Worm (Caenorhabditis elegans) whole organism, L3 larva: ENCODE data around the gene ceh-13.

Experiments
- elt-2 ChIP-seq: sonication (generic microtip); optimal IDR thresholded peaks from 2 replicates; lab custom pipeline; 2016; ENCODE audit warnings: missing genetic modification reagents, mild to moderate bottlenecking, missing genetic modification characterization, missing compliant biosample characterization
- fkh-10 ChIP-seq: sonication (generic microtip); optimal IDR thresholded peaks from 2 replicates; lab custom pipeline; 2017; ENCODE audit warnings: missing biosample characterization, missing genetic modification reagents, missing genetic modification characterization
- pha-4 ChIP-seq: fragments of 150-350 bp; optimal IDR thresholded peaks from 2 replicates; lab custom pipeline; 2014; ENCODE audit warnings: missing biosample characterization, missing genetic modification reagents, missing genetic modification characterization
- sea-2 ChIP-seq: fragments of 150-350 bp; sonication (generic microtip); optimal IDR thresholded peaks from 4 replicates; lab custom pipeline; 2014; ENCODE audit warnings: missing biosample characterization, missing genetic modification reagents, missing genetic modification characterization
- skn-1 ChIP-seq: fragments of 150-350 bp; optimal IDR thresholded peaks from 2 replicates; lab custom pipeline; 2014; ENCODE audit warnings: missing biosample characterization, missing genetic modification characterization
- tbx-2 ChIP-seq: sonication (generic microtip); optimal IDR thresholded peaks from 2 replicates; lab custom pipeline; 2016; ENCODE audit warnings: mild to moderate bottlenecking, missing genetic modification characterization, missing compliant biosample characterization

DNA sequence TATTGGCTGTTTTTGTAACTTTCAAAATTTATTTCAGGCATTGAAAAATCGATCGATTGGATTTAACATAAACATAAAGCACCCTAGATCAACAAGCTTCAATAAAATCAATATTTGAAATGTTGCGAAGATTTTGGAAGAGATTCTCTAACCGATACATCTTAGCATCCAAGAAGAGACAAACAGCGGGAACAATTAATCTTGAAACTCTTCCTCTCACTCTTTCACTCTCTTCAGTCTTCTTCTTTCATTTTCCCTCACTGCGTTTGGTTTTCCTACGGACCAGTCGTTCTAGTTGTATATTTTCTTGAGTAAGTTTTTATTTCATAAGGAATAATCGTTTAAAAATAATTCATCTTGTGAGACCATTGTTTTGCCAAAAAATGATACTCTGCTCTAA lies 22.4 kb upstream of the ceh-13 start:
- no peak for TF ChIP-seq pha-4 (tag; lab: Kevin White, UChicago)
- TF ChIP-seq elt-2 (tag; lab: Kevin White, UChicago) = no peak
- TF ChIP-seq sea-2 (GFP tag; lab: Kevin White, UChicago) = no peak
- TF ChIP-seq fkh-10 = no peak
- no peak for TF ChIP-seq skn-1 (tag; lab: Kevin White, UChicago)
- no peak for TF ChIP-seq tbx-2 (tag; lab: Kevin White, UChicago)
